Worm (Caenorhabditis elegans): ENCODE results near the gene thn-2.

thn-2 gene

DNA sequence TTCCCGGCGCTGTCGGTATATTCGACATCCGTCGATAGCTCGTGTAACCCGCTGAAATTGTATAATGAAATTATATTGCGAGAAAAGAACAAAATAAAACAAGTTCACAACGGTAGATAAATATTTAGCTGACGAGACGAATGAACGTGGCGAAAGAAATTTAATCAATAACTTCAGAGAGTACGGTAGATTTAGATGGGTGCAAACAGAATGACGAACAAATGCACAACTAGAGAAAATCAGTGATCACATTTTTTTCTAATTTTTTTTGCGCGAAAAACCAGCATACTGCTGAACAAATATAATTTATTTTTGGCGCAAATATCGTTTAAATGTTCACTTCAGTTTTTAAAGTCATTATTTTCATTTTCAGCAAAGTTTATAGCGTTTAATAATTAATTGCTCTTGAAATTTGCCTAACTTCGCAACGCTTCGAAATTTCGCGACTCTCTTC, 22.2 kb upstream of the thn-2 start, which contains the start of gene sec-24.2:
Gene sec-24.2, minus strand, starts transcription at position 51 of the 454 bp plus-strand sequence.
- no peak for TF ChIP-seq ref-1 (GFP tag; conservative IDR thresholded peaks at IDR 0.05)

ce11 chrIV:12361392-12362092, 21.4 kb upstream of the thn-2 start, which contains the start of the genes ccr-4 and ZC518.8:
ccr-4 (plus strand) TSS chrIV:12361542.
ZC518.8 (minus strand) TSS chrIV:12361908.
- TF ChIP-seq ztf-23 (GFP tag; IDR thresholded peaks at IDR 0.05): no peak
- no peak for TF ChIP-seq cog-1 (tag; optimal IDR thresholded peaks at IDR 0.05)
- TF ChIP-seq T22C8.4 (GFP tag; IDR thresholded peaks at IDR 0.05): no peak
- TF ChIP-seq flt-1 (GFP tag; IDR thresholded peaks at IDR 0.05): no peak
- TF ChIP-seq tab-1 (GFP tag; IDR thresholded peaks at IDR 0.05): no peak
- no peak for TF ChIP-seq klf-2 (GFP tag; conservative IDR thresholded peaks at IDR 0.05)
- no peak for TF ChIP-seq ztf-29 (GFP tag; IDR thresholded peaks at IDR 0.05)
- no peak for TF ChIP-seq med-1 (GFP tag; optimal IDR thresholded peaks at IDR 0.05; ENCODE audit: insufficient read depth)
- TF ChIP-seq ref-1 (GFP tag; conservative IDR thresholded peaks at IDR 0.05): no peak

ce11 chrIV:12364964-12365363, 18.0 kb upstream of the thn-2 start:
- no peak for TF ChIP-seq ref-1 (GFP tag; conservative IDR thresholded peaks at IDR 0.05)
- peak; percentile 48; the same call in 1 of the 2 replicates for TF ChIP-seq ztf-29 (GFP tag; IDR thresholded peaks at IDR 0.05)
- TF ChIP-seq tab-1 (GFP tag; IDR thresholded peaks at IDR 0.05): no peak
- TF ChIP-seq cog-1 (tag; optimal IDR thresholded peaks at IDR 0.05): no peak
- TF ChIP-seq klf-2 (GFP tag; conservative IDR thresholded peaks at IDR 0.05): no peak
- no peak for TF ChIP-seq ztf-23 (GFP tag; IDR thresholded peaks at IDR 0.05)
- TF ChIP-seq med-1 (GFP tag; optimal IDR thresholded peaks at IDR 0.05; ENCODE audit: insufficient read depth): no peak

DNA sequence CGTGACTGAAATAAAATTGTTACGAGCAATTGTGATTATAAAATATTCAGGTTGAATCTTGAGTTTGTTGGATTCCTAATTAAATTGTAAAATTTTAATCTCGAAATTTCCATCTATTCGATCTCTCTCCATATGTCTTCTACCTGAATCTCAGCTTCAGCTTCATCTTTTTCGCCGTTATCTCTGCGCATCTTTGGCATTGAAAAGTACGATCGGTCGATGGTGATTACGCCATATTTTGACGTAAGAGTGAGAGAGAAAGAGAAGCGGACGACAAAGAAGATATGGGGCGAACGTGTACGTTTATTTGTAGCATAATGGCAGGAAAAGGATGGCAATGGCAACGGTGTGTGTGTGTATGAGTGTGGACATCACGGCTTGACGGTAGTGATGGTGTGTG, 16.4 kb upstream of the thn-2 start:
- TF ChIP-seq T22C8.4 (GFP tag; IDR thresholded peaks at IDR 0.05) (no peak), ztf-29 (GFP tag; IDR thresholded peaks at IDR 0.05) (no peak)

ce11 chrIV:12371340-12371739, 11.6 kb upstream of the thn-2 start:
- TF ChIP-seq flt-1 (GFP tag; IDR thresholded peaks at IDR 0.05): no peak
- no peak for TF ChIP-seq klf-2 (GFP tag; conservative IDR thresholded peaks at IDR 0.05)
- no peak for TF ChIP-seq tab-1 (GFP tag; IDR thresholded peaks at IDR 0.05)
- TF ChIP-seq med-1 (GFP tag; optimal IDR thresholded peaks at IDR 0.05; ENCODE audit: insufficient read depth): no peak
- TF ChIP-seq cog-1 (tag; optimal IDR thresholded peaks at IDR 0.05): no peak
- TF ChIP-seq ztf-23 (GFP tag; IDR thresholded peaks at IDR 0.05): no peak
- no peak for TF ChIP-seq ztf-29 (GFP tag; IDR thresholded peaks at IDR 0.05)

ce11 chrIV:12371879-12372278, 11.1 kb upstream of the thn-2 start, which contains the start of gene wdr-46:
wdr-46 (plus strand) TSS chrIV:12372253.
- TF ChIP-seq flt-1 (GFP tag; IDR thresholded peaks at IDR 0.05) (0 out of 2 replicates have a peak, but pooled peaks have one; percentile 71), cog-1 (tag; optimal IDR thresholded peaks at IDR 0.05) (peak; percentile 40), klf-2 (GFP tag; conservative IDR thresholded peaks at IDR 0.05) (no peak)

DNA sequence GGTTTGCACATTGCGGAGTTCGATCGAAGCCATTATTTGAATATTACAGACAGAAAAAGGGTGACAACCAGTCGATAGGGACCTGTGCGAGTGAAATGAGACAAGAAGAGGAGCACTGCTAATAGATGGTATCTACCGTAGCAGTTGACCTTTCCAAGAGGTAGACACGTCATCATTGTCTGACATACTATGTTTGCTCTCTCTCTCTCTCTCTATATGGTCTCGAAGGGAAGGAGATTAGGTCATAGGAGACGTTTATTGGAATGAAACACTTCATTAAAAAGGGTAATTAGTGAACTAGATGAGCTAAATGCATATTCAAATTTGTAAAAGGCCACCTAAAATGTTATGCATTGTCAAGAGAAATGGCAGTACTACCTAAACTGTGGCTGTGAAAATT, 6.9 kb upstream of the thn-2 start, which contains the start of gene atz-1:
Gene atz-1, minus strand, starts transcription at position 101 of the 400 bp plus-strand sequence.
- no peak for TF ChIP-seq tab-1 (GFP tag; IDR thresholded peaks at IDR 0.05)
- TF ChIP-seq klf-2 (GFP tag; conservative IDR thresholded peaks at IDR 0.05): no peak
- TF ChIP-seq ztf-29 (GFP tag; IDR thresholded peaks at IDR 0.05): no peak
- TF ChIP-seq flt-1 (GFP tag; IDR thresholded peaks at IDR 0.05): no peak
- no peak for TF ChIP-seq ztf-23 (GFP tag; IDR thresholded peaks at IDR 0.05)
- no peak for TF ChIP-seq ref-1 (GFP tag; conservative IDR thresholded peaks at IDR 0.05)
- no peak for TF ChIP-seq T22C8.4 (GFP tag; IDR thresholded peaks at IDR 0.05)
- no peak for TF ChIP-seq med-1 (GFP tag; optimal IDR thresholded peaks at IDR 0.05; ENCODE audit: insufficient read depth)
- TF ChIP-seq cog-1 (tag; optimal IDR thresholded peaks at IDR 0.05): no peak

- TF ChIP-seq klf-2 (GFP tag; conservative IDR thresholded peaks at IDR 0.05) (no peak), ref-1 (GFP tag; conservative IDR thresholded peaks at IDR 0.05) (no peak), tab-1 (GFP tag; IDR thresholded peaks at IDR 0.05) (no peak), ztf-23 (GFP tag; IDR thresholded peaks at IDR 0.05) (no peak), cog-1 (tag; optimal IDR thresholded peaks at IDR 0.05) (no peak), T22C8.4 (GFP tag; IDR thresholded peaks at IDR 0.05) (no peak), med-1 (GFP tag; optimal IDR thresholded peaks at IDR 0.05; ENCODE audit: insufficient read depth) (no peak), flt-1 (GFP tag; IDR thresholded peaks at IDR 0.05) (no peak), ztf-29 (GFP tag; IDR thresholded peaks at IDR 0.05) (no peak)
Observed at ce11 chrIV:12378919-12379318, 4.1 kb upstream of the thn-2 start.

DNA sequence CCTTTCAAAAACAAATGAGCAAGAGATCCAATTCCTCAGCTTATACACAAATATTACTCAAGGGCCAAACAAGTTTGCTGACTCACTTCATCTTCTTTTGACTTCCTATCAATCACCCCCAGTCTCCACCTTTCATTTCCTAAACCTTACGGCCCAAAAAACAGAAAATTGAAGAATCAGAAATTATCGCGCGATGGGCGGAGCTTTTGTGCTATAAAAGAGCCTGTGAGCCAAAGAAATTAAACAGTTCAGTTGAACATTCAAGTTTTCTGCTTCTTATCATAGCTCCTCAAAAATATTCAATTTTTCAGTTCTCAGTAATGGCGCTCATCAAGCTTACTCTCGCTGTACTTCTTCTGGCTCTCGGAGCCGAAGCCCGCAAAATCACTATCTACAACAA, 3.2 kb upstream of the thn-2 start, which contains the start of gene thn-1:
Gene thn-1, plus strand, starts transcription at position 301 of the 400 bp plus-strand sequence.
- TF ChIP-seq ztf-23 (GFP tag; IDR thresholded peaks at IDR 0.05): no peak
- TF ChIP-seq klf-2 (GFP tag; conservative IDR thresholded peaks at IDR 0.05): no peak
- TF ChIP-seq ref-1 (GFP tag; conservative IDR thresholded peaks at IDR 0.05): no peak
- TF ChIP-seq ztf-29 (GFP tag; IDR thresholded peaks at IDR 0.05): no peak
- no peak for TF ChIP-seq flt-1 (GFP tag; IDR thresholded peaks at IDR 0.05)
- TF ChIP-seq med-1 (GFP tag; optimal IDR thresholded peaks at IDR 0.05; ENCODE audit: insufficient read depth): no peak
- TF ChIP-seq tab-1 (GFP tag; IDR thresholded peaks at IDR 0.05): no peak
- no peak for TF ChIP-seq T22C8.4 (GFP tag; IDR thresholded peaks at IDR 0.05)
- TF ChIP-seq cog-1 (tag; optimal IDR thresholded peaks at IDR 0.05): no peak

- TF ChIP-seq flt-1 (GFP tag; IDR thresholded peaks at IDR 0.05) (no peak), ztf-23 (GFP tag; IDR thresholded peaks at IDR 0.05) (no peak), klf-2 (GFP tag; conservative IDR thresholded peaks at IDR 0.05) (no peak), cog-1 (tag; optimal IDR thresholded peaks at IDR 0.05) (no peak), T22C8.4 (GFP tag; IDR thresholded peaks at IDR 0.05) (no peak), ref-1 (GFP tag; conservative IDR thresholded peaks at IDR 0.05) (no peak), med-1 (GFP tag; optimal IDR thresholded peaks at IDR 0.05; ENCODE audit: insufficient read depth) (no peak), tab-1 (GFP tag; IDR thresholded peaks at IDR 0.05) (no peak), ztf-29 (GFP tag; IDR thresholded peaks at IDR 0.05) (no peak)
Observed at ce11 chrIV:12385061-12385460, 2.1 kb downstream of the thn-2 start, which contains the start of gene F28D1.6. F28D1.6 (minus strand) TSS chrIV:12385161.
